Worm (Caenorhabditis elegans): ENCODE data around the gene F18C5.5.

Gene F18C5.5

ce11 chrII:6566628-6567180 lies at the start of gene F18C5.5, which contains the start of gene F18C5.9:
Gene F18C5.5, minus strand, starts transcription at chrII:6566728.
Gene F18C5.9, plus strand, starts transcription at chrII:6567130.
- TF ChIP-seq ztf-23 (GFP tag; IDR thresholded peaks at IDR 0.05) (no peak), klf-2 (GFP tag; conservative IDR thresholded peaks at IDR 0.05) (no peak), med-1 (GFP tag; optimal IDR thresholded peaks at IDR 0.05; ENCODE audit: insufficient read depth) (no peak), cog-1 (tag; optimal IDR thresholded peaks at IDR 0.05) (no peak)

- TF ChIP-seq flt-1 (GFP tag; IDR thresholded peaks at IDR 0.05) (no peak), ztf-29 (GFP tag; IDR thresholded peaks at IDR 0.05) (no peak), ref-1 (GFP tag; conservative IDR thresholded peaks at IDR 0.05) (no peak), med-1 (GFP tag; optimal IDR thresholded peaks at IDR 0.05; ENCODE audit: insufficient read depth) (no peak)
Measured at ce11 chrII:6616135-6616534, 49.6 kb upstream of the F18C5.5 start.

DNA sequence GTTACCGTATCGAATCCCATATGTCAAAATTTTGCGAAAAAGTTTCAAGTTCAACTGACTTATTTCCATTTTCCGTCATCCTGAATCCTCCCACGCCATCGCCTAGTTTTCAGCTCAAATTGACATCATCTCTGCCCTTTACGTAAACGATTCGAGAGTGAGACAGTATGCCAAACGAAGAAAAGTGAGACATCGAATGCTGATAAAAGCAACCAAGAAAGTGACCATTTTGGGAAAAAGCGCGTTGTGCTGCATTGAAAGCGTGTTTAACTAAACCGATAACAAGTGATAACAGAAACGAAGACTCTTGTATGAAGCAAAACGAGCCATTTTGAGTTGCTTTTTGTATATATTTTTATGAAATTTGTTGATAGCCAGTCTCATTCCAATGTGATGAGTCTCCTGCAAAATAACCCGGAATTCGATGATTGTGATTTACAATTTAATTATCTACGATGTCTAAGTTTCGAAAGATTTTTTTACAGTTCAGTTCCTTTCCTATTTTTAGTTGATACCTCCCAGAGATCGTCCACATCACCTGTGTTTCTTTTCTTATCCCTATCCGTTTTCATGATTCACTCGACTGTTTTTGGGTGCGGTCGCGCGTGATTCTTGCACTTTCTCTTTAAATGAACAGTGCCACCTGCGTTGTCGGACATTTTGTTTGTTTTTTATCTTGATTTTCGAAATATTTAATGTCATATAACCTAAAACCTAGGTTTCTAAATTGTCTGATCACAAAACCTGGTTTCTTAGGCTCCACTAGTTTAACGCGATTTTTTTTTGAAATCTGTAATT lies 48.9 kb upstream of the F18C5.5 start:
- TF ChIP-seq flt-1 (GFP tag; IDR thresholded peaks at IDR 0.05) (no peak), ztf-29 (GFP tag; IDR thresholded peaks at IDR 0.05) (no peak), med-1 (GFP tag; optimal IDR thresholded peaks at IDR 0.05; ENCODE audit: insufficient read depth) (no peak), ztf-23 (GFP tag; IDR thresholded peaks at IDR 0.05) (no peak), cog-1 (tag; optimal IDR thresholded peaks at IDR 0.05) (no peak), ref-1 (GFP tag; conservative IDR thresholded peaks at IDR 0.05) (no peak), klf-2 (GFP tag; conservative IDR thresholded peaks at IDR 0.05) (no peak), T22C8.4 (GFP tag; IDR thresholded peaks at IDR 0.05) (no peak), tab-1 (GFP tag; IDR thresholded peaks at IDR 0.05) (no peak)

ce11 chrII:6614500-6614899 lies 48.0 kb upstream of the F18C5.5 start:
- no peak for TF ChIP-seq ref-1 (GFP tag; conservative IDR thresholded peaks at IDR 0.05)
- no peak for TF ChIP-seq klf-2 (GFP tag; conservative IDR thresholded peaks at IDR 0.05)
- TF ChIP-seq tab-1 (GFP tag; IDR thresholded peaks at IDR 0.05) = no peak
- TF ChIP-seq med-1 (GFP tag; optimal IDR thresholded peaks at IDR 0.05; ENCODE audit: insufficient read depth) = no peak
- no peak for TF ChIP-seq T22C8.4 (GFP tag; IDR thresholded peaks at IDR 0.05)
- no peak for TF ChIP-seq ztf-29 (GFP tag; IDR thresholded peaks at IDR 0.05)
- no peak for TF ChIP-seq flt-1 (GFP tag; IDR thresholded peaks at IDR 0.05)
- no peak for TF ChIP-seq ztf-23 (GFP tag; IDR thresholded peaks at IDR 0.05)
- no peak for TF ChIP-seq cog-1 (tag; optimal IDR thresholded peaks at IDR 0.05)

DNA sequence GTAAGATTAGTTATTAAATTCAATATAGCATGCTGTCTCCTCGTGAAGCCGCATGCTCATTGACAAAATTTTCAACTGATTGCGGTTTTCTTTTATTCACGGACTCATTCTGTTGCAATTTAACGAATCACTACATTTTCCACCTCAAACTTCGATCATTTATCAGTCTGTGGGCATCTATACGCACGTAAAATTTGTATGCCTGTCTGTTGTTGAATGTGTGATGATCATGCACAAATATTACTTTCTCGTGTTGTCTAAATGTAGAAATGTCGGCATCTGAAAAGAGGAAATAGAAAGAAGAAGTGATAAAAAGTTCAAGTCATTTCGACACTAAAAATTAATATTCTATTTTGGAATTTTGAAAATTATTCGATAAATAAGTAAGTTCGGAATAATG lies 46.0 kb upstream of the F18C5.5 start:
- TF ChIP-seq ztf-29 (GFP tag; IDR thresholded peaks at IDR 0.05) (no peak), ztf-23 (GFP tag; IDR thresholded peaks at IDR 0.05) (no peak), ref-1 (GFP tag; conservative IDR thresholded peaks at IDR 0.05) (no peak), med-1 (GFP tag; optimal IDR thresholded peaks at IDR 0.05; ENCODE audit: insufficient read depth) (no peak), klf-2 (GFP tag; conservative IDR thresholded peaks at IDR 0.05) (no peak), flt-1 (GFP tag; IDR thresholded peaks at IDR 0.05) (no peak), T22C8.4 (GFP tag; IDR thresholded peaks at IDR 0.05) (no peak), cog-1 (tag; optimal IDR thresholded peaks at IDR 0.05) (no peak), tab-1 (GFP tag; IDR thresholded peaks at IDR 0.05) (no peak)

DNA sequence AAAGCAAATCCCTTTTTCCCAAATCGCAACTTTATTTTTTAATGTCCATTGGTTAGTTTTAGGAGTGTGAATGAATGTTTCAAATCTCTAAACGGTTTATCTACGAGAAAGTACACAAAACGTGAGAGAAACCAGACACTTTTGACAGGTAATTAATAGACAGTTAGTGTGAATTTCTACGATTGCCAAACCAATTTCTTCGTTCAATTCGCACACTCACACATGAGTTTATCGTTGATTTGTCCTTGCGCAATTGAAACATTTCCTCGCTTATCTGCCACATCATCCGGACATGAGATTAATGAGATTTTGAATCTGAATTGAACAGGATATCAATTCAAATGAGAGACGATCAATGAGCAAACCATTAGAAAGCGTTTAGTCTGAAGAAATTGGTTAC lies 43.7 kb upstream of the F18C5.5 start:
- TF ChIP-seq ztf-29 (GFP tag; IDR thresholded peaks at IDR 0.05) (no peak), ztf-23 (GFP tag; IDR thresholded peaks at IDR 0.05) (no peak), T22C8.4 (GFP tag; IDR thresholded peaks at IDR 0.05) (no peak), ref-1 (GFP tag; conservative IDR thresholded peaks at IDR 0.05) (no peak), flt-1 (GFP tag; IDR thresholded peaks at IDR 0.05) (no peak)

ce11 chrII:6609315-6609842 lies 42.9 kb upstream of the F18C5.5 start, which contains the start of gene epg-5:
Gene epg-5, minus strand, starts transcription at chrII:6609365.
- TF ChIP-seq T22C8.4 (GFP tag; IDR thresholded peaks at IDR 0.05) (peak; percentile 51; the same call in 1 of the 2 replicates), ztf-23 (GFP tag; IDR thresholded peaks at IDR 0.05) (no peak), klf-2 (GFP tag; conservative IDR thresholded peaks at IDR 0.05) (no peak), flt-1 (GFP tag; IDR thresholded peaks at IDR 0.05) (no peak), cog-1 (tag; optimal IDR thresholded peaks at IDR 0.05) (no peak), ref-1 (GFP tag; conservative IDR thresholded peaks at IDR 0.05) (no peak), med-1 (GFP tag; optimal IDR thresholded peaks at IDR 0.05; ENCODE audit: insufficient read depth) (no peak)

- TF ChIP-seq cog-1 (tag; optimal IDR thresholded peaks at IDR 0.05) (no peak), ztf-23 (GFP tag; IDR thresholded peaks at IDR 0.05) (no peak), tab-1 (GFP tag; IDR thresholded peaks at IDR 0.05) (no peak), ztf-29 (GFP tag; IDR thresholded peaks at IDR 0.05) (no peak), klf-2 (GFP tag; conservative IDR thresholded peaks at IDR 0.05) (no peak), flt-1 (GFP tag; IDR thresholded peaks at IDR 0.05) (no peak), med-1 (GFP tag; optimal IDR thresholded peaks at IDR 0.05; ENCODE audit: insufficient read depth) (no peak), ref-1 (GFP tag; conservative IDR thresholded peaks at IDR 0.05) (no peak), T22C8.4 (GFP tag; IDR thresholded peaks at IDR 0.05) (no peak)
Measured at ce11 chrII:6608626-6609025, 42.1 kb upstream of the F18C5.5 start.

ce11 chrII:6600973-6601372 lies 34.4 kb upstream of the F18C5.5 start, which contains the start of gene vps-33.2:
Gene vps-33.2, plus strand, starts transcription at chrII:6601216.
- no peak for TF ChIP-seq ref-1 (GFP tag; conservative IDR thresholded peaks at IDR 0.05)
- no peak for TF ChIP-seq flt-1 (GFP tag; IDR thresholded peaks at IDR 0.05)
- no peak for TF ChIP-seq med-1 (GFP tag; optimal IDR thresholded peaks at IDR 0.05; ENCODE audit: insufficient read depth)
- TF ChIP-seq tab-1 (GFP tag; IDR thresholded peaks at IDR 0.05) = no peak
- peak; percentile 75 for TF ChIP-seq ztf-23 (GFP tag; IDR thresholded peaks at IDR 0.05)
- TF ChIP-seq cog-1 (tag; optimal IDR thresholded peaks at IDR 0.05) = no peak
- TF ChIP-seq ztf-29 (GFP tag; IDR thresholded peaks at IDR 0.05) = no peak
- TF ChIP-seq klf-2 (GFP tag; conservative IDR thresholded peaks at IDR 0.05) = no peak

Data from whole organism, midembryonic.